Fruit fly (Drosophila melanogaster): ENCODE measurements around the gene Cyp313a3.

Gene Cyp313a3

dm6 chr3R:12229113-12229512 is 10.0 kb downstream of the Cyp313a3 start, which contains the start of gene CG3916:
TSS of gene CG3916 (plus strand) at chr3R:12229413.
- no peak for TF ChIP-seq CG14655 (GFP tag; optimal IDR thresholded peaks at IDR 0.05)
- no peak for TF ChIP-seq D1 (tag; optimal IDR thresholded peaks at IDR 0.05)
- no peak for TF ChIP-seq CG12605 (GFP tag; IDR thresholded peaks at IDR 0.05)
- no peak for TF ChIP-seq Snoo (tag; optimal IDR thresholded peaks at IDR 0.05)
- TF ChIP-seq CG32121 (GFP tag; IDR thresholded peaks at IDR 0.05), result no peak
- TF ChIP-seq CG34367 (tag; optimal IDR thresholded peaks at IDR 0.05), result no peak
- TF ChIP-seq fd96Ca (GFP tag; IDR thresholded peaks at IDR 0.05), result no peak
- no peak for TF ChIP-seq EcR (GFP tag; optimal IDR thresholded peaks at IDR 0.05)
- no peak for TF ChIP-seq CG15710 (tag; optimal IDR thresholded peaks at IDR 0.05)
- no peak for TF ChIP-seq Pif1A (GFP tag; optimal IDR thresholded peaks at IDR 0.05)
- no peak for TF ChIP-seq CG13204 (GFP tag; optimal IDR thresholded peaks at IDR 0.05)

dm6 chr3R:12226239-12226638 is 12.8 kb downstream of the Cyp313a3 start, which contains the start of gene CG12256:
TSS of gene CG12256 (minus strand) at chr3R:12226339.
- TF ChIP-seq CG8301 (tag; optimal IDR thresholded peaks at IDR 0.05) (no peak), Pif1A (GFP tag; optimal IDR thresholded peaks at IDR 0.05) (no peak), Snoo (tag; optimal IDR thresholded peaks at IDR 0.05) (no peak), rn (GFP tag; IDR thresholded peaks at IDR 0.05) (no peak)

DNA sequence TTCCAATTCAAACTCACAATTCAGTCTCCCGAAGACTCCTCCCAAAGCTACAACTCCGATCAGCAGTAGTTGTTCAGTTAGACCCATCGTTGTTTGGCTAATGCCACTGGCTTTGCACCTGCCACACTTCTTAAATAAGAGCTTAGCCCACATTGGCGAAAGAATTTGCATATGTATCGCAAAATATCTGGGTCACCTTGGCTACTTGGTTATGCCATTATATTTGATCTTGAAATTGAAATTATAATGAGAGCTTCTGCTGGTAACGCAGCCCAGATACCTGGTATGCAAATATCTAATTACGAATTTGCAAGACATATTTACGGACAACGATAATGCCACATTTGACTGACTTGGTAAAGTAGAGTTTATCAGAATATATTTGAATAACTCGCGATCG is 14.1 kb downstream of the Cyp313a3 start, which contains the start of gene CG17404:
TSS of gene CG17404 (minus strand) at position 101 of the 400 bp plus-strand sequence.
- TF ChIP-seq CG12605 (GFP tag; IDR thresholded peaks at IDR 0.05) (no peak), D1 (tag; optimal IDR thresholded peaks at IDR 0.05) (no peak), CG13204 (GFP tag; optimal IDR thresholded peaks at IDR 0.05) (no peak), CG15710 (tag; optimal IDR thresholded peaks at IDR 0.05) (no peak), rn (GFP tag; IDR thresholded peaks at IDR 0.05) (no peak), CG8301 (tag; optimal IDR thresholded peaks at IDR 0.05) (no peak), CG34367 (tag; optimal IDR thresholded peaks at IDR 0.05) (no peak), Snoo (tag; optimal IDR thresholded peaks at IDR 0.05) (no peak), Pif1A (GFP tag; optimal IDR thresholded peaks at IDR 0.05) (no peak), CG14655 (GFP tag; optimal IDR thresholded peaks at IDR 0.05) (no peak)

dm6 chr3R:12222093-12222492 is 17.0 kb downstream of the Cyp313a3 start, which contains the start of gene Rsbp15:
TSS of gene Rsbp15 (plus strand) at chr3R:12222387.
- TF ChIP-seq CG8301 (tag; optimal IDR thresholded peaks at IDR 0.05) (no peak), CG15710 (tag; optimal IDR thresholded peaks at IDR 0.05) (no peak), rn (GFP tag; IDR thresholded peaks at IDR 0.05) (no peak), EcR (GFP tag; optimal IDR thresholded peaks at IDR 0.05) (no peak), CG13204 (GFP tag; optimal IDR thresholded peaks at IDR 0.05) (no peak), gl (tag; optimal IDR thresholded peaks at IDR 0.05) (no peak), CG14655 (GFP tag; optimal IDR thresholded peaks at IDR 0.05) (no peak), D1 (tag; optimal IDR thresholded peaks at IDR 0.05) (no peak), CG8159 (tag; optimal IDR thresholded peaks at IDR 0.05) (no peak), Pif1A (GFP tag; optimal IDR thresholded peaks at IDR 0.05) (no peak), CG34367 (tag; optimal IDR thresholded peaks at IDR 0.05) (no peak), Pif1B (GFP tag; optimal IDR thresholded peaks at IDR 0.05) (no peak), CG4496 (GFP tag; IDR thresholded peaks at IDR 0.05) (no peak; the same call in 2 of the 3 replicates), CG12605 (GFP tag; IDR thresholded peaks at IDR 0.05) (no peak), CG10348 (GFP tag; IDR thresholded peaks at IDR 0.05) (no peak)

- TF ChIP-seq CG14655 (GFP tag; optimal IDR thresholded peaks at IDR 0.05), result peak; percentile 82
- peak; percentile 81 for TF ChIP-seq CG17806 (tag; optimal IDR thresholded peaks at IDR 0.05)
- peak; percentile 19 for TF ChIP-seq D1 (tag; optimal IDR thresholded peaks at IDR 0.05)
- peak; percentile 75 for TF ChIP-seq CG9948 (tag; optimal IDR thresholded peaks at IDR 0.05)
- peak; percentile 74 for TF ChIP-seq CG15710 (tag; optimal IDR thresholded peaks at IDR 0.05)
- no peak for TF ChIP-seq EcR (GFP tag; optimal IDR thresholded peaks at IDR 0.05)
- peak; percentile 83 for TF ChIP-seq CG8301 (tag; optimal IDR thresholded peaks at IDR 0.05)
- peak; percentile 91 for TF ChIP-seq CG4496 (GFP tag; IDR thresholded peaks at IDR 0.05)
- TF ChIP-seq CG32121 (GFP tag; IDR thresholded peaks at IDR 0.05), result peak; percentile 94
- TF ChIP-seq CG12605 (GFP tag; IDR thresholded peaks at IDR 0.05), result peak; percentile 88
- TF ChIP-seq CG13204 (GFP tag; optimal IDR thresholded peaks at IDR 0.05), result no peak
- TF ChIP-seq fd96Ca (GFP tag; IDR thresholded peaks at IDR 0.05), result peak; percentile 86
- TF ChIP-seq CG8159 (tag; optimal IDR thresholded peaks at IDR 0.05), result peak; percentile 80
- peak; percentile 93 for TF ChIP-seq Ets98B (GFP tag; IDR thresholded peaks at IDR 0.05)
- peak; percentile 63 for TF ChIP-seq rn (GFP tag; IDR thresholded peaks at IDR 0.05)
- TF ChIP-seq Pif1B (GFP tag; optimal IDR thresholded peaks at IDR 0.05), result peak; percentile 80
- TF ChIP-seq CG34367 (tag; optimal IDR thresholded peaks at IDR 0.05), result peak; percentile 70
- 0 out of 2 replicates have a peak, but pooled peaks have one; percentile 48 for TF ChIP-seq CG10348 (GFP tag; IDR thresholded peaks at IDR 0.05)
- TF ChIP-seq Pif1A (GFP tag; optimal IDR thresholded peaks at IDR 0.05), result peak; percentile 91
- TF ChIP-seq gl (tag; optimal IDR thresholded peaks at IDR 0.05), result peak; percentile 24
- TF ChIP-seq Snoo (tag; optimal IDR thresholded peaks at IDR 0.05), result no peak
These were observed 17.6 kb downstream of the Cyp313a3 start, which contains the start of gene CG4860 for dm6 chr3R:12221366-12221916. TSS of gene CG4860 (minus strand) at chr3R:12221464.

- TF ChIP-seq CG4496 (GFP tag; IDR thresholded peaks at IDR 0.05) (no peak), CG32121 (GFP tag; IDR thresholded peaks at IDR 0.05) (no peak), CG8301 (tag; optimal IDR thresholded peaks at IDR 0.05) (no peak), CG14655 (GFP tag; optimal IDR thresholded peaks at IDR 0.05) (no peak), Ets98B (GFP tag; IDR thresholded peaks at IDR 0.05) (no peak), gl (tag; optimal IDR thresholded peaks at IDR 0.05) (no peak), CG9948 (tag; optimal IDR thresholded peaks at IDR 0.05) (no peak), Snoo (tag; optimal IDR thresholded peaks at IDR 0.05) (no peak), D1 (tag; optimal IDR thresholded peaks at IDR 0.05) (no peak), CG13204 (GFP tag; optimal IDR thresholded peaks at IDR 0.05) (no peak), Pif1B (GFP tag; optimal IDR thresholded peaks at IDR 0.05) (no peak), rn (GFP tag; IDR thresholded peaks at IDR 0.05) (no peak), CG34367 (tag; optimal IDR thresholded peaks at IDR 0.05) (no peak), Pif1A (GFP tag; optimal IDR thresholded peaks at IDR 0.05) (no peak), CG17806 (tag; optimal IDR thresholded peaks at IDR 0.05) (no peak), EcR (GFP tag; optimal IDR thresholded peaks at IDR 0.05) (no peak), CG15710 (tag; optimal IDR thresholded peaks at IDR 0.05) (no peak)
These were observed 19.6 kb downstream of the Cyp313a3 start, which contains the start of gene Cog1 for dm6 chr3R:12219497-12219896. TSS of gene Cog1 (minus strand) at chr3R:12219686.
